Worm (Caenorhabditis elegans): ENCODE measurements around the gene cpna-3.

cpna-3 gene

DNA sequence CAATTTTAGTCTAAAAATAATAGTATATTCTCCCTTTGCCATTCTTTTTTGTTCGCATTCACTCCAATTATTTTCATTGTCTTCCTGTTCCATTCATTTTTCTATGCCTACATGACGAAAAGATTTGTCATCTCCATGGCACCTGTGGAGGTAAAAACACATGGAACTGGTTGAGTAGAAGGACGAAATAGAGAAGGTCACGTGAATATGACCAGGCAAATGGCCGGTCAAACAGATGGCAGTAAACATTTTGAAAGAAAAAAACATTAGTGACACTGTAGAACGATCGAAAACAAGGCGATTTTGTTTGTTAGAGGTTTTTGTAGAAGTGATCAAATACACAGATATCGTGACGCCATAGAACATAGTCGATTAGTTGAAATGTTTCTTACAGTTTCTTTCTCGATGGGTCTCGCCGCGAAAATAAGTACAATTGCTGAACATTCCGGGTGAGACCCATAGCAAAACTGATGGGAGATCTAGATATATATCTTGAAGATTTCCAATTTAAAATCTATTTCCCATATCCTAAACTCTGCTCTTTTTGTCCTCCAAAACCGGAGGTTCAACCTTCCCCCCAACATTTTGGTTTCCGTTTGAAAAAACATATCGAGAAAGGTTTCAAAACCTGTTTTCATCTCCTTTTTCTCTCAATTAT is 6.0 kb upstream of the cpna-3 start:
- TF ChIP-seq ZK546.5 (tag; optimal IDR thresholded peaks at IDR 0.05): no peak
- TF ChIP-seq R02D3.7 (tag; optimal IDR thresholded peaks at IDR 0.05): no peak
- TF ChIP-seq nhr-25 (tag; optimal IDR thresholded peaks at IDR 0.05): peak; percentile 75
- TF ChIP-seq nhr-6 (tag; optimal IDR thresholded peaks at IDR 0.05): peak; percentile 18
- TF ChIP-seq lsy-2 (tag; optimal IDR thresholded peaks at IDR 0.05): no peak
- no peak for TF ChIP-seq skn-1 (tag; optimal IDR thresholded peaks at IDR 0.05)
- peak; percentile 24 for TF ChIP-seq sma-3 (GFP tag; optimal IDR thresholded peaks at IDR 0.05)
- TF ChIP-seq mab-5 (tag; optimal IDR thresholded peaks at IDR 0.05): no peak
- no peak for TF ChIP-seq blmp-1 (tag; optimal IDR thresholded peaks at IDR 0.05; ENCODE audit: insufficient read depth)
- peak; percentile 51 for TF ChIP-seq nhr-129 (tag; optimal IDR thresholded peaks at IDR 0.05)
- TF ChIP-seq ceh-16 (tag; optimal IDR thresholded peaks at IDR 0.05): peak; percentile 25
- no peak for TF ChIP-seq elt-3 (tag; optimal IDR thresholded peaks at IDR 0.05)
- TF ChIP-seq gmeb-1 (tag; optimal IDR thresholded peaks at IDR 0.05): no peak
- no peak for TF ChIP-seq ama-1 (optimal IDR thresholded peaks at IDR 0.05)
- no peak for TF ChIP-seq ztf-1 (GFP tag; conservative IDR thresholded peaks at IDR 0.05)
- no peak for TF ChIP-seq zag-1 (tag; optimal IDR thresholded peaks at IDR 0.05)
- TF ChIP-seq Y55F3AM.14 (GFP tag; optimal IDR thresholded peaks at IDR 0.05): no peak
- no peak for TF ChIP-seq aly-2 (tag; optimal IDR thresholded peaks at IDR 0.05)
- TF ChIP-seq unc-55 (GFP tag; optimal IDR thresholded peaks at IDR 0.05): no peak
- no peak for TF ChIP-seq dmd-4 (tag; optimal IDR thresholded peaks at IDR 0.05)
- no peak for TF ChIP-seq ztf-4 (tag; optimal IDR thresholded peaks at IDR 0.05)
- TF ChIP-seq fos-1 (tag; optimal IDR thresholded peaks at IDR 0.05): no peak
- no peak for TF ChIP-seq nhr-12 (tag; optimal IDR thresholded peaks at IDR 0.05)
- TF ChIP-seq unc-39 (tag; optimal IDR thresholded peaks at IDR 0.05): no peak
- no peak for TF ChIP-seq nhr-237 (tag; optimal IDR thresholded peaks at IDR 0.05)
- no peak for TF ChIP-seq lin-39 (tag; optimal IDR thresholded peaks at IDR 0.05)
- no peak for TF ChIP-seq mdl-1 (tag; optimal IDR thresholded peaks at IDR 0.05)
- TF ChIP-seq unc-62 (GFP tag; optimal IDR thresholded peaks at IDR 0.05): no peak
- TF ChIP-seq ztf-11 (tag; optimal IDR thresholded peaks at IDR 0.05): no peak
- TF ChIP-seq peb-1 (tag; optimal IDR thresholded peaks at IDR 0.05): no peak
- TF ChIP-seq mbf-1 (tag; optimal IDR thresholded peaks at IDR 0.05): no peak
- no peak for TF ChIP-seq alr-1 (tag; optimal IDR thresholded peaks at IDR 0.05)
- no peak for TF ChIP-seq lin-13 (GFP tag; optimal IDR thresholded peaks at IDR 0.05)
- no peak for TF ChIP-seq elt-1 (tag; optimal IDR thresholded peaks at IDR 0.05)
- TF ChIP-seq F13H6.1 (tag; optimal IDR thresholded peaks at IDR 0.05): peak; percentile 26
- no peak for TF ChIP-seq C34F6.9 (tag; optimal IDR thresholded peaks at IDR 0.05)
- no peak for TF ChIP-seq nhr-77 (tag; optimal IDR thresholded peaks at IDR 0.05)
- no peak for TF ChIP-seq snpc-4 (tag; optimal IDR thresholded peaks at IDR 0.05)
- no peak for TF ChIP-seq nhr-10 (tag; optimal IDR thresholded peaks at IDR 0.05)
- TF ChIP-seq crh-2 (tag; optimal IDR thresholded peaks at IDR 0.05): no peak
- no peak for TF ChIP-seq sma-9 (GFP tag; optimal IDR thresholded peaks at IDR 0.05)
- TF ChIP-seq sma-9 (tag; optimal IDR thresholded peaks at IDR 0.05): no peak

DNA sequence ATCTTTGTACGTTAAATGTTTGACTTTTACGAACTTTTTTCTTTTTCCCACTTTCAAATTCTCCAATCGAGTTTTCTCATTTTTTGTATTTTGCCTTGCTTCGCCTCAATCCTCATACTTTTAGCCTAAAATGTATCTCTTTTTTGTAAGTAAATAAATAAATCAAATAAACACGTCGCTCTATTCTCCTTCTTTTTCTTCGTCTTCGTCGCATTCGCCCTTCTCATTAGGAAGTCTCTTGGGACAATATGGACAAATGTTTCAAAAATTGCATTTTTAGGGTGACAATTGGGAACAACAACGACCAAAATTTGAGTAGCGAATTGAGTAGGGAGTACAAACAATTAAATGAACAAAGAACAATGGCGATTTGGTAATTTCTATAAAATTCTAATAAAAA is 4.6 kb upstream of the cpna-3 start:
- TF ChIP-seq ama-1 (optimal IDR thresholded peaks at IDR 0.05): no peak
- TF ChIP-seq sem-4 (tag; optimal IDR thresholded peaks at IDR 0.05): peak; percentile 55
- no peak for TF ChIP-seq sma-3 (GFP tag; optimal IDR thresholded peaks at IDR 0.05)
- no peak for TF ChIP-seq nhr-237 (tag; optimal IDR thresholded peaks at IDR 0.05)
- peak in 1 of 2 experiments; percentile 31 for TF ChIP-seq lsy-2 (tag; optimal IDR thresholded peaks at IDR 0.05)
- peak; percentile 42 for TF ChIP-seq C34F6.9 (tag; optimal IDR thresholded peaks at IDR 0.05)
- TF ChIP-seq crh-2 (tag; optimal IDR thresholded peaks at IDR 0.05): peak; percentile 24
- TF ChIP-seq F13H6.1 (tag; optimal IDR thresholded peaks at IDR 0.05): peak; percentile 22
- TF ChIP-seq lin-39 (tag; optimal IDR thresholded peaks at IDR 0.05): no peak
- no peak for TF ChIP-seq skn-1 (tag; optimal IDR thresholded peaks at IDR 0.05)
- peak; percentile 36 for TF ChIP-seq zag-1 (tag; optimal IDR thresholded peaks at IDR 0.05)
- no peak for TF ChIP-seq ceh-16 (tag; optimal IDR thresholded peaks at IDR 0.05)
- no peak for TF ChIP-seq ztf-11 (tag; optimal IDR thresholded peaks at IDR 0.05)

All from whole organism, L2 larva.